Fruit fly (Drosophila melanogaster): ENCODE measurements around the gene knk.

knk gene

DNA sequence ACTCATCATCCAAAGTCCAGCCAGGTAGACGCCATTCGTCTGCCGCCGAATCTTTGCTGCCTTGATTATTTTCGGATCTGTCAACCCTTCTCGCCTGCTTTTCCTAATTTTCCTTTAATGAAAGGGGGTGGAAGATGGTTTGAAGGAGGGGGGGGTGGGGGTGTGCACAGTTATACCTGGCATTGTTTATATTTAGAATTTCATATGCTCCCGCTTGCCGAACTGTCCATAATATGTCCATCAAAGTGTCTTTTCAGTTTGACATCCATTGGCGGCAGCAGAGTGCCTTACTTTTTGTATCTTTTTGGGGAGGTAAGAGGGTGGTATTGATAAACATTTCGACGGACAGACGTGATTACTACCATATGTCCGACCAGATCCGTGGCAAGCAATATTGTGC lies 12.3 kb upstream of the knk start:
- TF ChIP-seq B-H1 (GFP tag; IDR thresholded peaks at IDR 0.05) = no peak
- TF ChIP-seq Med (GFP tag) = peak; percentile 20
- no peak for TF ChIP-seq CG12744 (GFP tag; optimal IDR thresholded peaks at IDR 0.05)
- no peak for TF ChIP-seq CG15073 (GFP tag; optimal IDR thresholded peaks at IDR 0.05)
- peak; percentile 59; the same call in 1 of the 2 replicates for TF ChIP-seq crol (GFP tag; IDR thresholded peaks at IDR 0.05)
- no peak for TF ChIP-seq CG1233 (GFP tag; optimal IDR thresholded peaks at IDR 0.05)
- no peak for TF ChIP-seq lab (GFP tag; optimal IDR thresholded peaks at IDR 0.05)
- peak; percentile 65 for TF ChIP-seq CG6654 (GFP tag; optimal IDR thresholded peaks at IDR 0.05)
- no peak for TF ChIP-seq CG18619 (GFP tag; optimal IDR thresholded peaks at IDR 0.05)
- TF ChIP-seq ems (GFP tag; optimal IDR thresholded peaks at IDR 0.05) = no peak
- TF ChIP-seq Atf-2 (GFP tag; optimal IDR thresholded peaks at IDR 0.05) = no peak
- peak; percentile 30 for TF ChIP-seq CG12769 (tag; optimal IDR thresholded peaks at IDR 0.05)

DNA sequence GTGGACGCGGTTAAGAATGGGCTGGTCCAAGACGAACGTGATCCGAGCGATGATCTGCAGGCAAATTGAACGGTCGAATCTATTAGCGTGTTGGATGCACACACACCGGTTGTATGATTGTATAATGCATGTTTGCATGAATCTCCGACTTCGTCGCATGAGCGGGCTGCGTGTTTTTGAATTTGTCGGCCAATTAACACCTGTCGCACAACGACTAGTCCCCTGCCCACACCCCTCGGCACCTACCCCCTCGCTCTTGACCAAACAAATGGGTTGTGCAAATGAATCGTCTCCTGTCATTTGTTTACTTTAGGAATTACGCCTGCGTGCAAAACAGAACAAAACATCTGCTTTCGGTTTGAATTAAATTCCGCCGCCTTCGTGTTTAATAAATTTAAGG lies 9.5 kb upstream of the knk start:
- TF ChIP-seq twi (tag; optimal IDR thresholded peaks at IDR 0.05) = no peak
- TF ChIP-seq eve (GFP tag; optimal IDR thresholded peaks at IDR 0.05) = no peak
- no peak for TF ChIP-seq Sry-β (GFP tag; optimal IDR thresholded peaks at IDR 0.05)
- no peak for TF ChIP-seq zf30C (GFP tag; optimal IDR thresholded peaks at IDR 0.05)
- TF ChIP-seq Antp (GFP tag; optimal IDR thresholded peaks at IDR 0.05) = no peak
- no peak for TF ChIP-seq Dip2 (GFP tag; IDR thresholded peaks at IDR 0.05)
- 0 out of 3 replicates have a peak, but pooled peaks have one; percentile 32 for TF ChIP-seq CG7357 (GFP tag; IDR thresholded peaks at IDR 0.05)
- no peak for TF ChIP-seq CG11695 (GFP tag; IDR thresholded peaks at IDR 0.05)
- TF ChIP-seq CG2116 (GFP tag; optimal IDR thresholded peaks at IDR 0.05) = no peak
- no peak for TF ChIP-seq CG7745 (tag; optimal IDR thresholded peaks at IDR 0.05)
- no peak for TF ChIP-seq bowl (GFP tag; IDR thresholded peaks at IDR 0.05)
- TF ChIP-seq her (GFP tag; optimal IDR thresholded peaks at IDR 0.05) = no peak
- TF ChIP-seq CG10543 (GFP tag; optimal IDR thresholded peaks at IDR 0.05) = peak; percentile 24
- no peak for TF ChIP-seq caup (GFP tag; optimal IDR thresholded peaks at IDR 0.05; ENCODE audit: severe bottlenecking)
- TF ChIP-seq sima (GFP tag; optimal IDR thresholded peaks at IDR 0.05) = no peak
- no peak for TF ChIP-seq Poxn (GFP tag; IDR thresholded peaks at IDR 0.05)
- 0 out of 4 replicates have a peak, but pooled peaks have one; percentile 42 for TF ChIP-seq chinmo (GFP tag; IDR thresholded peaks at IDR 0.05; ENCODE audit: partially characterized antibody)
- TF ChIP-seq Gug (GFP tag; IDR thresholded peaks at IDR 0.05) = no peak
- no peak for TF ChIP-seq fu2 (GFP tag; optimal IDR thresholded peaks at IDR 0.05)
- no peak for TF ChIP-seq CG8290 (GFP tag; optimal IDR thresholded peaks at IDR 0.05)
- no peak for TF ChIP-seq CG8290 (tag; optimal IDR thresholded peaks at IDR 0.05)
- no peak for TF ChIP-seq Lpt (GFP tag; optimal IDR thresholded peaks at IDR 0.05)
- TF ChIP-seq CG34376 (GFP tag; optimal IDR thresholded peaks at IDR 0.05) = no peak
- no peak for TF ChIP-seq zen2 (GFP tag; IDR thresholded peaks at IDR 0.05; ENCODE audit: partially characterized antibody)
- no peak for TF ChIP-seq CG18011 (GFP tag; optimal IDR thresholded peaks at IDR 0.05)
- no peak for TF ChIP-seq CG10274 (GFP tag; optimal IDR thresholded peaks at IDR 0.05)
- TF ChIP-seq Optix (GFP tag; IDR thresholded peaks at IDR 0.05) = 0 out of 3 replicates have a peak, but pooled peaks have one; percentile 19
- no peak for TF ChIP-seq MBD-R2 (GFP tag; IDR thresholded peaks at IDR 0.05)
- TF ChIP-seq CG7271 (tag; optimal IDR thresholded peaks at IDR 0.05) = no peak
- TF ChIP-seq Bgb (GFP tag; IDR thresholded peaks at IDR 0.05; ENCODE audit: partially characterized antibody) = 0 out of 2 replicates have a peak, but pooled peaks have one; percentile 14
- no peak for TF ChIP-seq ERR (GFP tag; optimal IDR thresholded peaks at IDR 0.05)
- no peak for TF ChIP-seq CG2712 (tag; optimal IDR thresholded peaks at IDR 0.05)
- peak; percentile 16 for TF ChIP-seq CG5180 (GFP tag; optimal IDR thresholded peaks at IDR 0.05)
- no peak for TF ChIP-seq btn (GFP tag; optimal IDR thresholded peaks at IDR 0.05)
- no peak for TF ChIP-seq Opbp (GFP tag; IDR thresholded peaks at IDR 0.05; ENCODE audit: partially characterized antibody)
- no peak for TF ChIP-seq CG4282 (GFP tag; optimal IDR thresholded peaks at IDR 0.05)
- TF ChIP-seq HLH3B (GFP tag; IDR thresholded peaks at IDR 0.05) = no peak
- TF ChIP-seq gt (GFP tag; IDR thresholded peaks at IDR 0.05) = no peak
- TF ChIP-seq CG11560 (tag; IDR thresholded peaks at IDR 0.05) = no peak

All from whole organism, embryonic.